Worm (Caenorhabditis elegans) whole organism, L3 larva: ENCODE results near the gene T09A12.1.

Experiments
- aly-2 ChIP-seq: fragments of 150-350 bp; optimal IDR thresholded peaks from 2 replicates; lab custom pipeline; 2014; ENCODE audit warnings: missing biosample characterization, missing genetic modification characterization
- elt-1 ChIP-seq: fragments of 150-350 bp; optimal IDR thresholded peaks from 2 replicates; lab custom pipeline; 2014; ENCODE audit warnings: missing biosample characterization, missing genetic modification characterization
- lin-39 ChIP-seq: fragments of 150-350 bp; optimal IDR thresholded peaks from 2 replicates; lab custom pipeline; 2018; ENCODE audit warnings: missing biosample characterization, missing genetic modification reagents, missing genetic modification characterization
- mdl-1 ChIP-seq: fragments of 150-350 bp; optimal IDR thresholded peaks from 2 replicates; lab custom pipeline; 2014; ENCODE audit warnings: missing biosample characterization, missing genetic modification characterization
- nfya-1 ChIP-seq: sonication (generic microtip); optimal IDR thresholded peaks from 2 replicates; lab custom pipeline; 2017; ENCODE audit warnings: missing genetic modification characterization, mild to moderate bottlenecking, missing compliant biosample characterization, antibody characterized with exemption, moderate library complexity; ENCODE audit not compliant: insufficient read depth
- nhr-11 ChIP-seq: fragments of 150-350 bp; optimal IDR thresholded peaks from 2 replicates; lab custom pipeline; 2014; ENCODE audit warnings: missing biosample characterization, missing genetic modification characterization
- pha-4 ChIP-seq: fragments of 150-350 bp; optimal IDR thresholded peaks from 2 replicates; lab custom pipeline; 2014; ENCODE audit warnings: missing biosample characterization, missing genetic modification reagents, missing genetic modification characterization
- snpc-4 ChIP-seq: fragments of 150-350 bp; optimal IDR thresholded peaks from 2 replicates; lab custom pipeline; 2014; ENCODE audit warnings: missing biosample characterization, missing genetic modification characterization
- tbx-2 ChIP-seq: sonication (generic microtip); optimal IDR thresholded peaks from 2 replicates; lab custom pipeline; 2016; ENCODE audit warnings: mild to moderate bottlenecking, missing genetic modification characterization, missing compliant biosample characterization
- unc-39 ChIP-seq: sonication (generic microtip); optimal IDR thresholded peaks from 4 replicates; lab custom pipeline; 2017; ENCODE audit warnings: missing biosample characterization, missing genetic modification characterization
- unc-62 ChIP-seq: fragments of 150-350 bp; sonication (generic microtip); optimal IDR thresholded peaks from 4 replicates; lab custom pipeline; 2014; ENCODE audit warnings: missing biosample characterization, missing genetic modification reagents, missing genetic modification characterization
- zag-1 ChIP-seq: fragments of 150-350 bp; optimal IDR thresholded peaks from 2 replicates; lab custom pipeline; 2014; ENCODE audit warnings: missing biosample characterization, missing genetic modification characterization

ce11 chrIV:8226474-8226873 lies 17.7 kb upstream of the T09A12.1 start:
- TF ChIP-seq aly-2 (tag; lab: Kevin White, UChicago) (no peak), nhr-11 (tag; lab: Kevin White, UChicago) (no peak), elt-1 (tag; lab: Kevin White, UChicago) (no peak), zag-1 (tag; lab: Kevin White, UChicago) (no peak), unc-39 (tag; lab: Kevin White, UChicago) (no peak), tbx-2 (tag; lab: Kevin White, UChicago) (no peak), lin-39 (tag; lab: Kevin White, UChicago) (no peak), pha-4 (tag; lab: Kevin White, UChicago) (no peak), snpc-4 (tag; lab: Kevin White, UChicago) (no peak), nfya-1 (tag; lab: Kevin White, UChicago) (no peak), mdl-1 (tag; lab: Kevin White, UChicago) (no peak), unc-62 (GFP tag; lab: Kevin White, UChicago) (no peak)
